Worm (Caenorhabditis elegans) whole organism, L3 larva: ENCODE measurements around the gene F28B12.1.

ENCODE experiments used
- ama-1 ChIP-seq: fragments of 150-350 bp; optimal IDR thresholded peaks from 2 replicates; lab custom pipeline; 2018
- elt-1 ChIP-seq: fragments of 150-350 bp; optimal IDR thresholded peaks from 2 replicates; lab custom pipeline; 2014; ENCODE audit warnings: missing biosample characterization, missing genetic modification characterization
- elt-2 ChIP-seq: sonication (generic microtip); optimal IDR thresholded peaks from 2 replicates; lab custom pipeline; 2016; ENCODE audit warnings: missing genetic modification reagents, mild to moderate bottlenecking, missing genetic modification characterization, missing compliant biosample characterization
- lin-15B ChIP-seq: fragments of 150-350 bp; optimal IDR thresholded peaks from 2 replicates; lab custom pipeline; 2014; ENCODE audit warnings: missing biosample characterization, missing genetic modification characterization
- nhr-25 ChIP-seq: sonication (generic microtip); optimal IDR thresholded peaks from 2 replicates; lab custom pipeline; 2017; ENCODE audit warnings: missing biosample characterization, missing genetic modification characterization

- no peak for TF ChIP-seq ama-1 (lab: Kevin White, UChicago)
- no peak for TF ChIP-seq elt-2 (tag; lab: Kevin White, UChicago)
- no peak for TF ChIP-seq elt-1 (tag; lab: Kevin White, UChicago)
- no peak for TF ChIP-seq nhr-25
- no peak for TF ChIP-seq lin-15B (tag; lab: Kevin White, UChicago)
These were observed 9.6 kb upstream of the F28B12.1 start for ce11 chrII:5933133-5933532.
